Worm (Caenorhabditis elegans): ENCODE data around the gene R10E4.1.

- TF ChIP-seq ceh-13 (GFP tag; optimal IDR thresholded peaks at IDR 0.05) = no peak
- no peak for TF ChIP-seq scrt-1 (GFP tag; IDR thresholded peaks at IDR 0.05)
- TF ChIP-seq ama-1 (optimal IDR thresholded peaks at IDR 0.05) = no peak
- no peak for TF ChIP-seq flt-1 (GFP tag; IDR thresholded peaks at IDR 0.05)
- no peak for TF ChIP-seq ets-7 (tag; optimal IDR thresholded peaks at IDR 0.05)
- TF ChIP-seq F13C5.2 (tag; optimal IDR thresholded peaks at IDR 0.05) = no peak
- no peak for TF ChIP-seq hmbx-1 (tag; optimal IDR thresholded peaks at IDR 0.05)
- no peak for TF ChIP-seq tbx-11 (GFP tag; IDR thresholded peaks at IDR 0.05)
- no peak for TF ChIP-seq hmg-4 (GFP tag; optimal IDR thresholded peaks at IDR 0.05)
- no peak for TF ChIP-seq hnd-1 (tag; optimal IDR thresholded peaks at IDR 0.05)
- no peak for TF ChIP-seq pes-1 (GFP tag; IDR thresholded peaks at IDR 0.05)
- TF ChIP-seq aly-1 (tag; optimal IDR thresholded peaks at IDR 0.05) = no peak
These were observed 44.8 kb upstream of the R10E4.1 start for ce11 chrIII:4224722-4225121.

Data from whole organism, early embryonic.